Worm (Caenorhabditis elegans): ENCODE measurements around the gene srsx-40.

ce11 chrV:7696842-7697241, 6.6 kb downstream of the srsx-40 start, which contains the start of gene ZK105.3:
- no peak for TF ChIP-seq nhr-77 (tag; optimal IDR thresholded peaks at IDR 0.05)
- TF ChIP-seq mdl-1 (tag; optimal IDR thresholded peaks at IDR 0.05), result no peak
- no peak for TF ChIP-seq unc-86 (tag; optimal IDR thresholded peaks at IDR 0.05)
- no peak for TF ChIP-seq lin-15B (tag; optimal IDR thresholded peaks at IDR 0.05)
- TF ChIP-seq lin-39 (tag; optimal IDR thresholded peaks at IDR 0.05), result no peak
- no peak for TF ChIP-seq vab-15 (tag; optimal IDR thresholded peaks at IDR 0.05)
- TF ChIP-seq skn-1 (tag; optimal IDR thresholded peaks at IDR 0.05), result no peak
- TF ChIP-seq nhr-237 (tag; optimal IDR thresholded peaks at IDR 0.05), result no peak
